Worm (Caenorhabditis elegans) whole organism, L1 larva: ENCODE data around the gene F01G12.18.

Source experiments
- Y116A8C.19 ChIP-seq: sonication (generic microtip); optimal IDR thresholded peaks from 2 replicates; lab custom pipeline; 2016; ENCODE audit warnings: missing compliant biosample characterization, missing genetic modification characterization, borderline replicate concordance
- alr-1 ChIP-seq: fragments of 200-800 bp; sonication (Bioruptor generic); optimal IDR thresholded peaks from 2 replicates; lab custom pipeline; 2018; ENCODE audit warnings: borderline replicate concordance, mild to moderate bottlenecking, missing genetic modification characterization, missing compliant biosample characterization
- ama-1 ChIP-seq: fragments of 150-350 bp; optimal IDR thresholded peaks from 2 replicates; lab custom pipeline; 2014
- blmp-1 ChIP-seq: fragments of 150-350 bp; optimal IDR thresholded peaks from 2 replicates; lab custom pipeline; 2014; ENCODE audit warnings: missing biosample characterization, missing genetic modification characterization
- ceh-88 ChIP-seq: fragments of 200-800 bp; sonication (Bioruptor generic); IDR thresholded peaks from 2 replicates; pipeline ENCODE4 v1.3.6; 2022; ENCODE audit warnings: missing genetic modification characterization, missing compliant biosample characterization
- ceh-90 ChIP-seq: sonication (generic microtip); optimal IDR thresholded peaks from 2 replicates; lab custom pipeline; 2016; ENCODE audit warnings: missing genetic modification characterization, missing compliant biosample characterization
- dsc-1 ChIP-seq: sonication (generic microtip); optimal IDR thresholded peaks from 2 replicates; lab custom pipeline; 2016; ENCODE audit warnings: mild to moderate bottlenecking, missing genetic modification characterization, missing compliant biosample characterization
- efl-1 ChIP-seq, 4 experiments: fragments of 150-350 bp; optimal IDR thresholded peaks in 3 of 4; peaks in 1 of 4; 1 replicate in 1 of 4; 2 replicates in 3 of 4; lab custom pipeline; 2014; ENCODE audit warnings: missing biosample characterization in 2 of 4, missing genetic modification characterization in 2 of 4, missing genetic modification reagents in 2 of 4
- efl-3 ChIP-seq: fragments of 200-800 bp; sonication (Bioruptor generic); optimal IDR thresholded peaks from 2 replicates; lab custom pipeline; 2018; ENCODE audit warnings: mild to moderate bottlenecking, missing genetic modification characterization, missing compliant biosample characterization
- egl-13 ChIP-seq: sonication (generic microtip); optimal IDR thresholded peaks from 2 replicates; lab custom pipeline; 2016; ENCODE audit warnings: missing genotype, missing genetic modification reagents, missing genetic modification characterization, missing compliant biosample characterization
- elt-3 ChIP-seq, 6 experiments: fragments of 150-350 bp in 1 of 6; sonication (generic microtip); optimal IDR thresholded peaks; 2 replicates each; lab custom pipeline; 2017 to 2018; ENCODE audit warnings: missing biosample characterization in 6 of 6, missing genetic modification characterization in 6 of 6, inconsistent platforms in 1 of 6
- ets-5 ChIP-seq: fragments of 200-800 bp; sonication (Bioruptor generic); IDR thresholded peaks from 2 replicates; pipeline ENCODE4 v1.3.6; 2022; ENCODE audit warnings: missing genetic modification characterization, missing compliant biosample characterization
- fkh-10 ChIP-seq: sonication (generic microtip); optimal IDR thresholded peaks from 2 replicates; lab custom pipeline; 2017; ENCODE audit warnings: missing biosample characterization, missing genetic modification reagents, missing genetic modification characterization
- fkh-4 ChIP-seq: sonication (generic microtip); optimal IDR thresholded peaks from 2 replicates; lab custom pipeline; 2016; ENCODE audit warnings: missing compliant biosample characterization, missing genetic modification characterization, borderline replicate concordance
- fkh-8 ChIP-seq: sonication (generic microtip); optimal IDR thresholded peaks from 2 replicates; lab custom pipeline; 2016; ENCODE audit warnings: mild to moderate bottlenecking, missing genetic modification characterization, missing compliant biosample characterization
- fos-1 ChIP-seq: fragments of 150-350 bp; optimal IDR thresholded peaks from 2 replicates; lab custom pipeline; 2014; ENCODE audit warnings: missing biosample characterization, missing genetic modification characterization
- grh-1 ChIP-seq: fragments of 200-800 bp; sonication (Bioruptor generic); IDR thresholded peaks from 2 replicates; pipeline ENCODE4 v1.3.6; 2022; ENCODE audit warnings: missing genetic modification reagents, missing genetic modification characterization, missing compliant biosample characterization
- hlh-4 ChIP-seq: sonication (generic microtip); optimal IDR thresholded peaks from 2 replicates; lab custom pipeline; 2016; ENCODE audit warnings: mild to moderate bottlenecking, missing genetic modification characterization, missing compliant biosample characterization
- lin-14 ChIP-seq: fragments of 200-800 bp; sonication (Bioruptor generic); optimal IDR thresholded peaks from 2 replicates; lab custom pipeline; 2018; ENCODE audit warnings: mild to moderate bottlenecking, missing genetic modification characterization, moderate library complexity, missing compliant biosample characterization
- lin-35 ChIP-seq, 2 experiments: fragments of 150-350 bp; optimal IDR thresholded peaks; 2 replicates each; lab custom pipeline; 2014; ENCODE audit warnings: missing biosample characterization in 2 of 2, missing genetic modification characterization in 2 of 2, missing genetic modification reagents in 2 of 2
- lir-3 ChIP-seq: sonication (generic microtip); optimal IDR thresholded peaks from 2 replicates; lab custom pipeline; 2016; ENCODE audit warnings: mild to moderate bottlenecking, missing genetic modification characterization, moderate library complexity, missing compliant biosample characterization; ENCODE audit not compliant: poor library complexity
- lsy-2 ChIP-seq, 2 experiments: fragments of 150-350 bp; optimal IDR thresholded peaks; 2 replicates each; lab custom pipeline; 2014; ENCODE audit warnings: missing biosample characterization in 2 of 2, missing genetic modification characterization in 2 of 2
- mdl-1 ChIP-seq, 2 experiments: fragments of 150-350 bp; optimal IDR thresholded peaks; 2 replicates each; lab custom pipeline; 2014 to 2017; ENCODE audit warnings: missing biosample characterization in 2 of 2, missing genetic modification characterization in 2 of 2, inconsistent platforms in 1 of 2
- mef-2 ChIP-seq: fragments of 150-350 bp; optimal IDR thresholded peaks from 2 replicates; lab custom pipeline; 2014; ENCODE audit warnings: missing biosample characterization, missing genetic modification characterization
- nhr-11 ChIP-seq: fragments of 150-350 bp; optimal IDR thresholded peaks from 2 replicates; lab custom pipeline; 2014; ENCODE audit warnings: missing biosample characterization, missing genetic modification characterization
- nhr-12 ChIP-seq: sonication (generic microtip); optimal IDR thresholded peaks from 2 replicates; lab custom pipeline; 2017; ENCODE audit warnings: missing biosample characterization, missing genetic modification characterization
- nhr-19 ChIP-seq: fragments of 200-800 bp; sonication (Bioruptor generic); conservative IDR thresholded peaks from 2 replicates; pipeline ENCODE4 v1.3.6; 2022; ENCODE audit warnings: missing genetic modification characterization, missing compliant biosample characterization
- nhr-20 ChIP-seq: sonication (generic microtip); optimal IDR thresholded peaks from 2 replicates; lab custom pipeline; 2016; ENCODE audit warnings: mild to moderate bottlenecking, missing genetic modification characterization, missing compliant biosample characterization
- nhr-71 ChIP-seq: sonication (generic microtip); optimal IDR thresholded peaks from 2 replicates; lab custom pipeline; 2016; ENCODE audit warnings: mild to moderate bottlenecking, missing genetic modification characterization, moderate library complexity, missing compliant biosample characterization
- nhr-77 ChIP-seq: fragments of 150-350 bp; optimal IDR thresholded peaks from 2 replicates; lab custom pipeline; 2014; ENCODE audit warnings: missing biosample characterization, missing genetic modification characterization
- nhr-85 ChIP-seq: sonication (generic microtip); peaks from one replicate; lab custom pipeline; 2016; ENCODE audit warnings: missing genetic modification characterization, inconsistent platforms, missing compliant biosample characterization
- pax-3 ChIP-seq: fragments of 200-800 bp; sonication (Bioruptor generic); optimal IDR thresholded peaks from 2 replicates; lab custom pipeline; 2018; ENCODE audit warnings: mild to moderate bottlenecking, missing genetic modification characterization, moderate library complexity, missing compliant biosample characterization
- rnt-1 ChIP-seq: sonication (generic microtip); optimal IDR thresholded peaks from 2 replicates; lab custom pipeline; 2016; ENCODE audit warnings: mild to moderate bottlenecking, missing genetic modification characterization, moderate library complexity, missing compliant biosample characterization
- skn-1 ChIP-seq: fragments of 150-350 bp; optimal IDR thresholded peaks from 2 replicates; lab custom pipeline; 2014; ENCODE audit warnings: missing biosample characterization, missing genetic modification characterization
- snpc-4 ChIP-seq: fragments of 150-350 bp; optimal IDR thresholded peaks from 2 replicates; lab custom pipeline; 2014; ENCODE audit warnings: missing biosample characterization, missing genetic modification characterization
- sox-4 ChIP-seq: sonication (generic microtip); optimal IDR thresholded peaks from 2 replicates; lab custom pipeline; 2016; ENCODE audit warnings: missing genetic modification characterization, missing compliant biosample characterization
- sup-37 ChIP-seq: fragments of 200-800 bp; sonication (Bioruptor generic); optimal IDR thresholded peaks from 2 replicates; lab custom pipeline; 2018; ENCODE audit warnings: mild to moderate bottlenecking, missing genetic modification characterization, missing compliant biosample characterization
- tbx-2 ChIP-seq: sonication (generic microtip); optimal IDR thresholded peaks from 2 replicates; lab custom pipeline; 2016; ENCODE audit warnings: missing genetic modification characterization, missing compliant biosample characterization
- tlp-1 ChIP-seq: fragments of 150-350 bp; optimal IDR thresholded peaks from 2 replicates; lab custom pipeline; 2014; ENCODE audit warnings: missing biosample characterization, missing genetic modification characterization
- unc-130 ChIP-seq: fragments of 150-350 bp; optimal IDR thresholded peaks from 2 replicates; lab custom pipeline; 2017; ENCODE audit warnings: missing biosample characterization, missing genetic modification characterization, inconsistent platforms
- unc-30 ChIP-seq: sonication (generic microtip); optimal IDR thresholded peaks from 2 replicates; lab custom pipeline; 2017; ENCODE audit warnings: missing biosample characterization, missing genetic modification characterization
- unc-62 ChIP-seq: fragments of 150-350 bp; optimal IDR thresholded peaks from 2 replicates; lab custom pipeline; 2014; ENCODE audit warnings: missing biosample characterization, missing genetic modification reagents, missing genetic modification characterization
- vab-15 ChIP-seq: sonication (generic microtip); optimal IDR thresholded peaks from 2 replicates; lab custom pipeline; 2017; ENCODE audit warnings: missing genotype, mild to moderate bottlenecking, missing genetic modification characterization, missing compliant biosample characterization
- zip-4 ChIP-seq: fragments of 200-800 bp; sonication (Bioruptor generic); optimal IDR thresholded peaks from 2 replicates; lab custom pipeline; 2018; ENCODE audit warnings: mild to moderate bottlenecking, missing genetic modification characterization, moderate library complexity, missing compliant biosample characterization
- ztf-11 ChIP-seq, 2 experiments: sonication (generic microtip); optimal IDR thresholded peaks; 2 replicates each; lab custom pipeline; 2016 to 2017; ENCODE audit warnings: missing genetic modification characterization in 2 of 2, missing biosample characterization in 1 of 2, missing compliant biosample characterization in 1 of 2
- ztf-4 ChIP-seq: fragments of 150-350 bp; optimal IDR thresholded peaks from 2 replicates; lab custom pipeline; 2014; ENCODE audit warnings: missing biosample characterization, missing genetic modification characterization

F01G12.18 gene

ce11 chrX:16404815-16405214 is 6.5 kb upstream of the F01G12.18 start (continued):
- TF ChIP-seq fkh-8, result no peak
- no peak for TF ChIP-seq nhr-77 (tag; lab: Kevin White, UChicago)
- TF ChIP-seq nhr-85 (tag; lab: Kevin White, UChicago), result peak; percentile 83
- TF ChIP-seq ceh-88 (GFP tag; lab: Robert Waterston, UW), result no peak
- no peak for TF ChIP-seq fos-1 (tag; lab: Kevin White, UChicago)
- TF ChIP-seq, all 84 proteins: peak for 13

- peak; percentile 6 for TF ChIP-seq rnt-1 (tag; lab: Kevin White, UChicago)
- no peak for TF ChIP-seq ama-1
- TF ChIP-seq grh-1 (GFP tag; lab: Robert Waterston, UW), result no peak
- no peak for TF ChIP-seq nhr-71 (tag; lab: Kevin White, UChicago)
- TF ChIP-seq skn-1 (tag; lab: Kevin White, UChicago), result no peak
Measured at ce11 chrX:16403424-16403823, 5.2 kb upstream of the F01G12.18 start.

- TF ChIP-seq rnt-1 (tag; lab: Kevin White, UChicago) (no peak), hlh-4 (tag; lab: Kevin White, UChicago) (no peak), nhr-11 (no peak), efl-1 (optimal IDR thresholded peaks at IDR 0.05; lab: Kevin White, UChicago) (no peak), efl-1 (GFP tag; optimal IDR thresholded peaks at IDR 0.05 in 1 of 2; lab: Kevin White, UChicago) (no peak), tlp-1 (tag; lab: Kevin White, UChicago) (no peak), unc-30 (no peak), ets-5 (GFP tag; lab: Robert Waterston, UW) (no peak), nhr-19 (no peak), skn-1 (tag; lab: Kevin White, UChicago) (no peak), tbx-2 (tag; lab: Kevin White, UChicago) (no peak), zip-4 (GFP tag; lab: Kevin White, UChicago) (no peak), lir-3 (tag; lab: Kevin White, UChicago) (no peak), blmp-1 (peak; percentile 16), sup-37 (GFP tag; lab: Kevin White, UChicago) (no peak), unc-62 (no peak), mef-2 (no peak), nhr-12 (tag; lab: Kevin White, UChicago) (no peak), lsy-2 (tag; optimal IDR thresholded peaks at IDR 0.05; lab: Kevin White, UChicago) (peak in 1 of 2 experiments; percentile 12), fkh-10 (no peak), nhr-85 (tag; lab: Kevin White, UChicago) (peak; percentile 62), ceh-90 (no peak), sox-4 (tag; lab: Kevin White, UChicago) (no peak)
- TF ChIP-seq, all 84 proteins: peak for 3
Measured at ce11 chrX:16402787-16403186, 4.5 kb upstream of the F01G12.18 start.

ce11 chrX:16402303-16402702 is 4.0 kb upstream of the F01G12.18 start:
- TF ChIP-seq dsc-1 (tag; lab: Kevin White, UChicago), result peak; percentile 6
- TF ChIP-seq hlh-4 (tag; lab: Kevin White, UChicago), result no peak

ce11 chrX:16400897-16401296 is 2.6 kb upstream of the F01G12.18 start:
- no peak for TF ChIP-seq pax-3 (tag; lab: Kevin White, UChicago)
- TF ChIP-seq elt-3 (tag; optimal IDR thresholded peaks at IDR 0.05; lab: Kevin White, UChicago), result peak in 1 of 6 experiments; percentile 51
- no peak for TF ChIP-seq alr-1 (tag; lab: Kevin White, UChicago)
- TF ChIP-seq nhr-85 (tag; lab: Kevin White, UChicago), result peak; percentile 59
- no peak for TF ChIP-seq efl-3 (GFP tag; lab: Kevin White, UChicago)
- peak; percentile 7 for TF ChIP-seq lin-14
- no peak for TF ChIP-seq vab-15 (tag; lab: Kevin White, UChicago)
- no peak for TF ChIP-seq lin-35 (GFP tag; optimal IDR thresholded peaks at IDR 0.05; lab: Kevin White, UChicago)
- TF ChIP-seq unc-62, result no peak
- no peak for TF ChIP-seq Y116A8C.19 (tag; lab: Kevin White, UChicago)
- no peak for TF ChIP-seq fkh-4 (tag; lab: Kevin White, UChicago)
- no peak for TF ChIP-seq ztf-4 (tag; lab: Kevin White, UChicago)
- no peak for TF ChIP-seq mef-2
- no peak for TF ChIP-seq fkh-10
- TF ChIP-seq ztf-11 (tag; optimal IDR thresholded peaks at IDR 0.05; lab: Kevin White, UChicago), result no peak
- TF ChIP-seq rnt-1 (tag; lab: Kevin White, UChicago), result no peak
- TF ChIP-seq snpc-4, result no peak
- no peak for TF ChIP-seq unc-130 (tag; lab: Kevin White, UChicago)
- TF ChIP-seq egl-13, result no peak
- TF ChIP-seq nhr-20, result no peak
- TF ChIP-seq mdl-1 (tag; optimal IDR thresholded peaks at IDR 0.05; lab: Kevin White, UChicago), result peak in 1 of 2 experiments; percentile 6
- no peak for TF ChIP-seq skn-1 (tag; lab: Kevin White, UChicago)
- TF ChIP-seq blmp-1, result no peak
